Fruit fly (Drosophila melanogaster): ENCODE measurements around the gene alphaTub84B.
A peak's percentile ranks its signal among the peaks of the same experiment; 100 is the strongest.

The alphaTub84B gene

DNA sequence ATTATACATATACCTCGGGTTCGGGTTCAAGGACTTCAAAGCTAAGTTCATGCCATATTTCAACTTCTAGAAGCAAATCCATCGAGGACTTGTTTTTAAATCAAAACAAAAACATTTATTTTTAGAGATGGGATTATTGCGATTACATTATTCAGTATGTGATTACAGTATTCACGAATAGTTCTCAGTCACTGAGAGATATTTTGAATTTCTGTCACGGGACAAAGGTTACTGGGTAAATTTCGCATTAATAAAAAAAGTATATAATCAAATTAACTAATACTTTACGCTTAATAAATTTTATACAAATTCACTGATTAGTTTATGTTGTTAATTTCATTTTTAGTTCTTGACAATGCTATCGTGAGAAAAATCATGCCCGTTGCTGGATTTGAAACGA, 7.2 kb downstream of the alphaTub84B start:
- TF ChIP-seq h (GFP tag; optimal IDR thresholded peaks at IDR 0.05) = no peak
- TF ChIP-seq Hnf4 (GFP tag; optimal IDR thresholded peaks at IDR 0.05) = no peak
- TF ChIP-seq CrebA (GFP tag; optimal IDR thresholded peaks at IDR 0.05; ENCODE audit: borderline replicate concordance) = no peak
- TF ChIP-seq Hr83 (GFP tag; optimal IDR thresholded peaks at IDR 0.05; ENCODE audit: poor library complexity, severe bottlenecking) = peak; percentile 11
- TF ChIP-seq br (GFP tag; optimal IDR thresholded peaks at IDR 0.05) = no peak
- TF ChIP-seq jim (GFP tag; optimal IDR thresholded peaks at IDR 0.05) = no peak
- TF ChIP-seq Jra (GFP tag; optimal IDR thresholded peaks at IDR 0.05) = no peak
- no peak for TF ChIP-seq GATAd (GFP tag; optimal IDR thresholded peaks at IDR 0.05)
- TF ChIP-seq Dfd (GFP tag; optimal IDR thresholded peaks at IDR 0.05) = no peak
- peak; percentile 46 for TF ChIP-seq HLH106 (tag; optimal IDR thresholded peaks at IDR 0.05)
- TF ChIP-seq dmrt93B (GFP tag; optimal IDR thresholded peaks at IDR 0.05) = no peak
- TF ChIP-seq Rel (GFP tag; optimal IDR thresholded peaks at IDR 0.05) = no peak
- TF ChIP-seq Rel (tag; optimal IDR thresholded peaks at IDR 0.05) = no peak
- no peak for TF ChIP-seq Myc (optimal IDR thresholded peaks at IDR 0.05)
- peak in 1 of 2 experiments; percentile 18 for TF ChIP-seq foxo (GFP tag; optimal IDR thresholded peaks at IDR 0.05)
- TF ChIP-seq dsf (GFP tag; optimal IDR thresholded peaks at IDR 0.05; ENCODE audit: borderline replicate concordance) = no peak
- no peak for TF ChIP-seq Hr78 (GFP tag; optimal IDR thresholded peaks at IDR 0.05)
- no peak for TF ChIP-seq Sp1 (GFP tag; optimal IDR thresholded peaks at IDR 0.05)
- no peak for TF ChIP-seq tai (GFP tag; optimal IDR thresholded peaks at IDR 0.05)
- TF ChIP-seq Dif (GFP tag; optimal IDR thresholded peaks at IDR 0.05; ENCODE audit: partially characterized antibody) = no peak
- TF ChIP-seq woc (GFP tag; optimal IDR thresholded peaks at IDR 0.05) = peak; percentile 10
- TF ChIP-seq sv (GFP tag; optimal IDR thresholded peaks at IDR 0.05) = no peak
- TF ChIP-seq Mio (GFP tag; optimal IDR thresholded peaks at IDR 0.05) = no peak
- TF ChIP-seq usp (GFP tag; optimal IDR thresholded peaks at IDR 0.05) = no peak
- no peak for TF ChIP-seq psq (GFP tag; optimal IDR thresholded peaks at IDR 0.05)
- TF ChIP-seq brk (GFP tag; optimal IDR thresholded peaks at IDR 0.05) = peak; percentile 8
- TF ChIP-seq rgr (GFP tag; optimal IDR thresholded peaks at IDR 0.05) = no peak
- TF ChIP-seq dl (GFP tag; optimal IDR thresholded peaks at IDR 0.05; ENCODE audit: insufficient read depth in 1 of 2, partially characterized antibody in 2 of 2) = no peak
- no peak for TF ChIP-seq Abd-B (GFP tag; optimal IDR thresholded peaks at IDR 0.05)
- TF ChIP-seq Vsx2 (GFP tag; optimal IDR thresholded peaks at IDR 0.05; ENCODE audit: partially characterized antibody) = no peak
- TF ChIP-seq ey (GFP tag; optimal IDR thresholded peaks at IDR 0.05) = peak; percentile 9
- TF ChIP-seq pan (optimal IDR thresholded peaks at IDR 0.05) = no peak

DNA sequence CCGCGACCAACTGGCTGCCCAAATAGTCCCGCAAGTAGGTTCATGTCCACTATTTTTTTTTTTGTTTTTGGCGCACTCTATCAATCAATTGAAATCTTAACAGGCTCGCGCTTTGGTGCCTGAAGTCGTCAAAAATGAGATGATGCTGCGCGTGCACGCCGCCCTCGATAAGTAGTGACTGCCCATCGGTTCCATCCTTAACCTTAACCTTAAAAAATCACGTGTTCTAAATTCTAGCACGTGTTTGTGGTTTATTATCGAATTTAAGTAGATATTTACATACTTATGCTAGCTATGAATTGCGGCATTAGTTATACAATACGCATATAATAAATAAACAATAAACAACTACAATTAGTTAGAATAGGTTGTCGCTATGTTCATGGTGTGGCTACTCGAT, 8.0 kb downstream of the alphaTub84B start:
- TF ChIP-seq br (GFP tag; optimal IDR thresholded peaks at IDR 0.05) = no peak
- TF ChIP-seq Myc (optimal IDR thresholded peaks at IDR 0.05) = peak; percentile 52

DNA sequence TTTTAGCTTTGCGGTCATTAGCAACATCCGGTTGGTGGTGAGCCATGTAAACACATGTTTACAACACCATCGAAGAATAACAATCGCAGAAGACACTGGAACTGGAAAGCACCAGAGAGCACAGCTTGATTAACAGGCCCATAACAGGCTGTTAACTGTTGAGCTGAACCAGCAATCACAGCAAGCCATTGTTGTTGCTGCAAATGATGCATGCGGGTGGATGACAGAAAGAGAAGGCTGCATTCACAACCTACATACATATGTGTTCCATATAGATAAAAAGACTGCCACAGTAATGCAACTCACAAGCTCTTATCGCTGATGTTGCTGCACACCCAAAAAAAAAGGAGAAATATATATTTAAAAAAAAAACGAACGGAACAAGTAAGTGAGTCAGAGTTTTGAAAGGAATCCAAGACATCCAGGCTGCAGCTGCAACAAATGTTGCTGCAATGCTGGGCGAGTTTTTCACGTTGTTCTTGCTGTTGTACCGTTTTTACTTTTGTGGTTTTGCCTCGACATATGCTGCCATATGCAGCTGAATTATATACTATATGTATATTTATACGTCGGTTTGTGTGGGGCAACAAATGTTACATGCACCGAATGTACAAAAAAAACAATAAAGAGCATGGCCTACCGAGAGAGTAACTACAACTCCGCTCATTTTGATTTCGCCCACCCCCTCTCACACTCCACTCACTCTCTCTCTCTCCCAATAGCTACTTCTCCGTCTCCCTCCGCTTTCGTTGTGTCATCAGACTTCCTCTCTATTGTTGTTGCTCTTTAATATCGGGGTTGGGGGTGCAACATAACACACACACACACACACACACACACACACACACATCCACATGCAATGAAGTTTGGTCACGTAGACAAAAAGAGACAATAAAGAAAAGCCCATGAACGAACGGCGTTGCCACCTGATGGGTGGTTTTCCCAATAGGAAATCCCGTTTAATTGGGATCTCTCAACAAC, 16.7 kb downstream of the alphaTub84B start:
- TF ChIP-seq Dif (GFP tag; optimal IDR thresholded peaks at IDR 0.05; ENCODE audit: partially characterized antibody) (peak; percentile 72), Dfd (GFP tag; optimal IDR thresholded peaks at IDR 0.05) (peak; percentile 23), foxo (GFP tag; optimal IDR thresholded peaks at IDR 0.05) (no peak), Vsx2 (GFP tag; optimal IDR thresholded peaks at IDR 0.05; ENCODE audit: partially characterized antibody) (peak; percentile 11), dsf (GFP tag; optimal IDR thresholded peaks at IDR 0.05; ENCODE audit: borderline replicate concordance) (no peak), OdsH (GFP tag; optimal IDR thresholded peaks at IDR 0.05) (no peak), jim (GFP tag; optimal IDR thresholded peaks at IDR 0.05) (no peak), woc (GFP tag; optimal IDR thresholded peaks at IDR 0.05) (peak; percentile 2), sage (GFP tag; optimal IDR thresholded peaks at IDR 0.05) (peak; percentile 45), tai (GFP tag; optimal IDR thresholded peaks at IDR 0.05) (no peak), sv (GFP tag; optimal IDR thresholded peaks at IDR 0.05) (no peak), dl (GFP tag; optimal IDR thresholded peaks at IDR 0.05; ENCODE audit: insufficient read depth in 1 of 2, partially characterized antibody in 2 of 2) (peak in 1 of 2 experiments; percentile 79), HLH106 (tag; optimal IDR thresholded peaks at IDR 0.05) (no peak), lola (GFP tag; optimal IDR thresholded peaks at IDR 0.05) (no peak), psq (GFP tag; optimal IDR thresholded peaks at IDR 0.05) (peak; percentile 23), GATAd (GFP tag; optimal IDR thresholded peaks at IDR 0.05) (no peak), Rel (GFP tag; optimal IDR thresholded peaks at IDR 0.05) (no peak), Rel (tag; optimal IDR thresholded peaks at IDR 0.05) (peak; percentile 0), Hnf4 (GFP tag; optimal IDR thresholded peaks at IDR 0.05) (no peak), Myc (optimal IDR thresholded peaks at IDR 0.05) (no peak)
